Fruit fly (Drosophila melanogaster) whole organism, embryonic: ENCODE results near the gene Cipc.

ENCODE experiments used
- Abd-B ChIP-seq: fragments of 200-800 bp; sonication (Bioruptor generic); optimal IDR thresholded peaks from 2 replicates; lab custom pipeline; 2018; ENCODE audit warnings: missing biosample characterization, mild to moderate bottlenecking, missing genetic modification characterization, moderate library complexity
- Ada2b ChIP-seq: fragments of 200-800 bp; sonication (Bioruptor generic); IDR thresholded peaks from 2 replicates; pipeline ENCODE4 v1.3.6; 2022; ENCODE audit warnings: missing biosample characterization, missing genetic modification characterization
- Awh ChIP-seq: fragments of 200-800 bp; sonication (Bioruptor generic); IDR thresholded peaks from 2 replicates; pipeline ENCODE4, ENCODE4 v1.3.6; 2022; ENCODE audit warnings: missing biosample characterization, missing genetic modification characterization
- B-H1 ChIP-seq: fragments of 200-800 bp; sonication (Bioruptor generic); IDR thresholded peaks from 3 replicates; pipeline ENCODE4 v1.3.6; 2022; ENCODE audit warnings: missing biosample characterization, missing genetic modification characterization
- BtbVII ChIP-seq: fragments of 200-800 bp; sonication (Bioruptor generic); optimal IDR thresholded peaks from 3 replicates; lab custom pipeline; 2017; ENCODE audit warnings: missing biosample characterization, mild to moderate bottlenecking, missing genetic modification characterization
- CG1024 ChIP-seq: fragments of 200-800 bp; sonication (Bioruptor generic); IDR thresholded peaks from 2 replicates; pipeline ENCODE4 v1.3.6; 2022; ENCODE audit warnings: missing biosample characterization, missing genetic modification characterization
- CG10366 ChIP-seq: fragments of 200-800 bp; sonication (Bioruptor generic); IDR thresholded peaks from 2 replicates; pipeline ENCODE4 v1.3.6; 2022; ENCODE audit warnings: missing biosample characterization, missing genetic modification characterization
- CG10959 ChIP-seq: fragments of 200-800 bp; sonication (Bioruptor generic); IDR thresholded peaks from 2 replicates; pipeline ENCODE4 v1.3.6; 2022; ENCODE audit warnings: missing biosample characterization, missing genetic modification characterization
- CG13424 ChIP-seq: fragments of 200-800 bp; sonication (Bioruptor generic); optimal IDR thresholded peaks from 2 replicates; lab custom pipeline; 2019; ENCODE audit warnings: missing biosample characterization, mild to moderate bottlenecking, missing genetic modification characterization, moderate library complexity
- CG14441 ChIP-seq: fragments of 200-800 bp; sonication (Bioruptor generic); IDR thresholded peaks from 2 replicates; pipeline ENCODE4 v1.3.6; 2022; ENCODE audit warnings: missing biosample characterization, missing genetic modification characterization
- CG15269 ChIP-seq: fragments of 200-800 bp; sonication (Bioruptor generic); optimal IDR thresholded peaks from 2 replicates; lab custom pipeline; 2018; ENCODE audit warnings: missing biosample characterization, mild to moderate bottlenecking, missing genetic modification characterization, moderate library complexity
- CG1603 ChIP-seq: fragments of 200-800 bp; sonication (Bioruptor generic); optimal IDR thresholded peaks from 2 replicates; lab custom pipeline; 2019; ENCODE audit warnings: missing biosample characterization, mild to moderate bottlenecking, missing genetic modification characterization, moderate library complexity
- CG16815 ChIP-seq: fragments of 200-800 bp; sonication (Bioruptor generic); optimal IDR thresholded peaks from 3 replicates; lab custom pipeline; 2017; ENCODE audit warnings: missing biosample characterization, mild to moderate bottlenecking, missing genetic modification characterization
- CG17328 ChIP-seq: fragments of 200-800 bp; sonication (Bioruptor generic); IDR thresholded peaks from 2 replicates; pipeline ENCODE4 v1.3.6; 2022; ENCODE audit warnings: missing biosample characterization, missing genetic modification characterization
- CG17361 ChIP-seq: fragments of 200-800 bp; sonication (Bioruptor generic); IDR thresholded peaks from 3 replicates; pipeline ENCODE4 v1.3.6; 2022; ENCODE audit warnings: missing biosample characterization, missing genetic modification characterization
- CG17385 ChIP-seq: fragments of 200-800 bp; sonication (Bioruptor generic); optimal IDR thresholded peaks from 3 replicates; lab custom pipeline; 2018; ENCODE audit warnings: missing biosample characterization, mild to moderate bottlenecking, missing genetic modification characterization
- CG17802 ChIP-seq: fragments of 200-800 bp; sonication (Bioruptor generic); optimal IDR thresholded peaks from 2 replicates; lab custom pipeline; 2018; ENCODE audit warnings: missing biosample characterization, mild to moderate bottlenecking, missing genetic modification characterization, moderate library complexity
- CG17829 ChIP-seq: fragments of 200-800 bp; optimal IDR thresholded peaks from 2 replicates; lab custom pipeline; 2019; ENCODE audit warnings: missing biosample characterization, mild to moderate bottlenecking, missing genetic modification characterization, moderate library complexity
- CG30403 ChIP-seq: fragments of 200-800 bp; sonication (Bioruptor generic); optimal IDR thresholded peaks from 3 replicates; lab custom pipeline; 2016; ENCODE audit warnings: missing biosample characterization, missing genetic modification characterization
- CG3065 ChIP-seq: fragments of 200-800 bp; sonication (Bioruptor generic); optimal IDR thresholded peaks from 2 replicates; lab custom pipeline; 2016; ENCODE audit warnings: missing biosample characterization, missing genetic modification characterization
- CG3847 ChIP-seq: fragments of 200-800 bp; sonication (Bioruptor generic); IDR thresholded peaks from 2 replicates; pipeline ENCODE4 v1.3.6; 2022; ENCODE audit warnings: missing biosample characterization, missing genetic modification characterization
- CG4424 ChIP-seq: fragments of 200-800 bp; sonication (Bioruptor generic); optimal IDR thresholded peaks from 3 replicates; lab custom pipeline; 2016; ENCODE audit warnings: missing biosample characterization, missing genetic modification characterization
- CG5180 ChIP-seq: fragments of 200-800 bp; sonication (Bioruptor generic); optimal IDR thresholded peaks from 3 replicates; lab custom pipeline; 2017; ENCODE audit warnings: missing biosample characterization, missing genetic modification characterization, mild to moderate bottlenecking, moderate library complexity, missing genetic modification reagents
- CG6254 ChIP-seq: fragments of 200-800 bp; sonication (Bioruptor generic); optimal IDR thresholded peaks from 3 replicates; lab custom pipeline; 2017; ENCODE audit warnings: mild to moderate bottlenecking, missing biosample characterization, missing genetic modification reagents, missing genetic modification characterization
- CG6813 ChIP-seq: fragments of 200-800 bp; sonication (Bioruptor generic); optimal IDR thresholded peaks from 2 replicates; lab custom pipeline; 2017; ENCODE audit warnings: missing biosample characterization, missing genetic modification characterization, mild to moderate bottlenecking, moderate library complexity, missing genetic modification reagents
- CG8089 ChIP-seq: fragments of 200-800 bp; sonication (Bioruptor generic); optimal IDR thresholded peaks from 3 replicates; lab custom pipeline; 2016; ENCODE audit warnings: missing biosample characterization, missing genetic modification characterization
- CHES-1-like ChIP-seq: fragments of 200-800 bp; sonication (Bioruptor generic); optimal IDR thresholded peaks from 2 replicates; lab custom pipeline; 2016; ENCODE audit warnings: missing biosample characterization, missing genetic modification characterization
- Dref ChIP-seq: fragments of 200-800 bp; sonication (Bioruptor generic); IDR thresholded peaks from 2 replicates; pipeline ENCODE4 v1.3.6; 2022; ENCODE audit warnings: missing biosample characterization, missing genetic modification characterization
- Fer3 ChIP-seq: fragments of 200-800 bp; sonication (Bioruptor generic); optimal IDR thresholded peaks from 2 replicates; lab custom pipeline; 2018; ENCODE audit warnings: missing biosample characterization, mild to moderate bottlenecking, missing genetic modification characterization, moderate library complexity
- Hr78 ChIP-seq, 2 experiments: fragments of 200-800 bp in 1 of 2; fragments of >200 bp in 1 of 2; sonication (Bioruptor generic) in 1 of 2; optimal IDR thresholded peaks; 2 replicates each; lab custom pipeline; 2017 to 2019; ENCODE audit warnings: missing biosample characterization in 2 of 2, missing genetic modification characterization in 2 of 2, mild to moderate bottlenecking in 1 of 2, moderate library complexity in 1 of 2
- Lpt ChIP-seq: fragments of >200 bp; optimal IDR thresholded peaks from 2 replicates; lab custom pipeline; 2018; ENCODE audit warnings: missing biosample characterization, missing genetic modification characterization
- NfI ChIP-seq: fragments of 200-800 bp; sonication (Bioruptor generic); optimal IDR thresholded peaks from 3 replicates; lab custom pipeline; 2018; ENCODE audit warnings: missing biosample characterization, mild to moderate bottlenecking, missing genetic modification characterization, moderate library complexity
- Xrp1 ChIP-seq: fragments of 200-800 bp; sonication (Bioruptor generic); IDR thresholded peaks from 2 replicates; pipeline ENCODE4 v1.3.6; 2022; ENCODE audit warnings: missing biosample characterization, missing genetic modification characterization
- aop ChIP-seq: fragments of 200-800 bp; sonication (Bioruptor generic); IDR thresholded peaks from 2 replicates; pipeline ENCODE4 v1.3.6; 2022; ENCODE audit warnings: missing biosample characterization, missing genetic modification characterization
- chm ChIP-seq: fragments of 200-800 bp; sonication (Bioruptor generic); IDR thresholded peaks from 2 replicates; pipeline ENCODE4 v1.3.6; 2022; ENCODE audit warnings: missing biosample characterization, missing genetic modification characterization
- dysf ChIP-seq: fragments of 200-800 bp; sonication (Bioruptor generic); IDR thresholded peaks from 3 replicates; pipeline ENCODE4 v1.3.6; 2022; ENCODE audit warnings: missing biosample characterization, missing genetic modification characterization
- fd96Cb ChIP-seq: fragments of 200-800 bp; sonication (Bioruptor generic); optimal IDR thresholded peaks from 2 replicates; lab custom pipeline; 2018; ENCODE audit warnings: missing biosample characterization, mild to moderate bottlenecking, missing genetic modification characterization, moderate library complexity
- gcm ChIP-seq: fragments of 200-800 bp; sonication (Bioruptor generic); optimal IDR thresholded peaks from 2 replicates; lab custom pipeline; 2019; ENCODE audit warnings: missing biosample characterization, mild to moderate bottlenecking, missing genetic modification characterization, moderate library complexity
- gsb-n ChIP-seq: fragments of 200-800 bp; sonication (Bioruptor generic); optimal IDR thresholded peaks from 3 replicates; lab custom pipeline; 2018; ENCODE audit warnings: missing biosample characterization, mild to moderate bottlenecking, missing genetic modification characterization
- her ChIP-seq: fragments of 200-800 bp; sonication (Bioruptor generic); optimal IDR thresholded peaks from 2 replicates; lab custom pipeline; 2016; ENCODE audit warnings: missing biosample characterization, missing genetic modification characterization
- mld ChIP-seq: fragments of 200-800 bp; sonication (Bioruptor generic); IDR thresholded peaks from 3 replicates; pipeline ENCODE4 v1.3.6; 2022; ENCODE audit warnings: missing biosample characterization, missing genetic modification characterization; ENCODE audit not compliant: partially characterized antibody
- oc ChIP-seq: fragments of 200-800 bp; sonication (Bioruptor generic); optimal IDR thresholded peaks from 2 replicates; lab custom pipeline; 2018; ENCODE audit warnings: missing biosample characterization, mild to moderate bottlenecking, missing genetic modification characterization, moderate library complexity
- ranshi ChIP-seq: fragments of 200-800 bp; sonication (Bioruptor generic); IDR thresholded peaks from 2 replicates; pipeline ENCODE4 v1.3.6; 2022; ENCODE audit warnings: missing biosample characterization, missing genetic modification characterization
- repo ChIP-seq: fragments of 200-800 bp; sonication (Bioruptor generic); optimal IDR thresholded peaks from 2 replicates; lab custom pipeline; 2016; ENCODE audit warnings: missing biosample characterization, missing genetic modification characterization
- row ChIP-seq: fragments of 200-800 bp; sonication (Bioruptor generic); IDR thresholded peaks from 3 replicates; pipeline ENCODE4 v1.3.6; 2022; ENCODE audit warnings: missing biosample characterization, missing genetic modification characterization
- shn ChIP-seq: fragments of 200-800 bp; sonication (Bioruptor generic); optimal IDR thresholded peaks from 3 replicates; lab custom pipeline; 2016; ENCODE audit warnings: missing biosample characterization, missing genetic modification characterization
- sima ChIP-seq: fragments of 200-800 bp; sonication (Bioruptor generic); optimal IDR thresholded peaks from 2 replicates; lab custom pipeline; 2016; ENCODE audit warnings: missing biosample characterization, missing genetic modification characterization
- so ChIP-seq: fragments of 200-800 bp; sonication (Bioruptor generic); IDR thresholded peaks from 3 replicates; pipeline ENCODE4 v1.3.6; 2022; ENCODE audit warnings: missing biosample characterization, missing genetic modification characterization
- stc ChIP-seq: fragments of 200-800 bp; sonication (Bioruptor generic); IDR thresholded peaks from 2 replicates; pipeline ENCODE4 v1.3.6; 2022; ENCODE audit warnings: missing biosample characterization, missing genetic modification characterization
- vvl ChIP-seq: fragments of 200-800 bp; sonication (Bioruptor generic); IDR thresholded peaks from 2 replicates; pipeline ENCODE4 v1.3.6; 2022; ENCODE audit warnings: missing biosample characterization, missing genetic modification characterization

The Cipc gene

DNA sequence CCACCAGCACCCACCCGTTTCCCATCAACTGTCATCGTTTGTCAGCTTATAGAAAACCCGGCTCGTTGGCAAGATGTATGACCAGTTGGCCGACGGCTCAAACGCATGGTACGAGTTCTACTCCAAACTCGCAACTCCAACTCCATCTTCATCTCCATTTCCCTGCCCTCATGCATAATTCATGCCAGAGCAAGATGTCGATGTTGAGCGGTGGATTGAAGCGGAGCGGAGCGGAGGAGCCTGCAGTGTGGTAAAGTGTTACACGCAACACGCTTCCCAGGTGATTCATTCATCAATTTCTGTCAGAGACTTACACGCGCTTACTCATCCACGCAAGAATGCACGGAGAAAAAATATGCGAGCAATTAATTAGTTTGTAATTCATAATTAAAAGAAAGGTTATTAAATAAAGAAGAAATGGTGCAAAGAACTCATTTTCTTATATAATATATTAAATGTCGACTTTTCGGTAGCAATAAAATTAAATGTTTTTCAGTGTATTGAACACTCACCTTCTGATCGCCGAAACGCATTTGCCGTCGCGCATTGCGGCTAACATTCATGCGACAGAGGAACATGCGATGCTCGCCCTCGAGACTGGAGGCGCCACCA lies 25.2 kb upstream of the Cipc start (continued):
- peak; percentile 54 for TF ChIP-seq CG10366
- peak; percentile 58 for TF ChIP-seq oc (tag; lab: Kevin White, UChicago)
- no peak for TF ChIP-seq gcm (GFP tag; lab: Kevin White, UChicago)
- TF ChIP-seq CG4424 (GFP tag; lab: Kevin White, UChicago), result peak; percentile 58
- TF ChIP-seq Fer3 (tag; lab: Kevin White, UChicago), result peak; percentile 35
- TF ChIP-seq CG17802 (tag; lab: Kevin White, UChicago), result peak; percentile 8
- TF ChIP-seq CG13424, result peak; percentile 60
- no peak for TF ChIP-seq CG8089 (GFP tag; lab: Kevin White, UChicago)
- TF ChIP-seq CG17328 (GFP tag; lab: Robert Waterston, UW), result peak; percentile 60; the same call in 1 of the 2 replicates
- TF ChIP-seq CG14441 (GFP tag; lab: Robert Waterston, UW), result peak; percentile 55
- no peak for TF ChIP-seq BtbVII (GFP tag; lab: Kevin White, UChicago)
- TF ChIP-seq vvl (GFP tag; lab: Robert Waterston, UW), result peak; percentile 95
- TF ChIP-seq Awh (GFP tag; lab: Robert Waterston, UW), result peak; percentile 71; the same call in 1 of the 2 replicates
- peak; percentile 47; the same call in 1 of the 3 replicates for TF ChIP-seq B-H1 (GFP tag; lab: Robert Waterston, UW)
- TF ChIP-seq Ada2b, result peak; percentile 39; the same call in 1 of the 2 replicates
- TF ChIP-seq CG3847 (GFP tag; lab: Robert Waterston, UW), result peak; percentile 22; the same call in 1 of the 2 replicates
- TF ChIP-seq CHES-1-like (GFP tag; lab: Kevin White, UChicago), result no peak
- TF ChIP-seq her (GFP tag; lab: Kevin White, UChicago), result no peak
- TF ChIP-seq CG6254 (GFP tag; lab: Kevin White, UChicago), result peak; percentile 73
- TF ChIP-seq sima (GFP tag; lab: Kevin White, UChicago), result no peak
- TF ChIP-seq Dref (GFP tag; lab: Robert Waterston, UW), result no peak
- TF ChIP-seq mld (GFP tag; lab: Robert Waterston, UW), result no peak
- peak; percentile 54; the same call in 1 of the 2 replicates for TF ChIP-seq CG1024 (GFP tag; lab: Robert Waterston, UW)
- peak; percentile 82 for TF ChIP-seq Xrp1
- no peak for TF ChIP-seq shn
- no peak for TF ChIP-seq chm (GFP tag; lab: Robert Waterston, UW)
- TF ChIP-seq CG5180, result peak; percentile 26
- no peak for TF ChIP-seq Lpt
- peak; percentile 78 for TF ChIP-seq dysf (GFP tag; lab: Robert Waterston, UW)
- peak; percentile 48 for TF ChIP-seq CG15269 (tag; lab: Kevin White, UChicago)
- TF ChIP-seq CG10959, result peak; percentile 35; the same call in 1 of the 2 replicates
- no peak for TF ChIP-seq aop (GFP tag; lab: Robert Waterston, UW)
- TF ChIP-seq CG30403 (GFP tag; lab: Kevin White, UChicago), result peak; percentile 50
- TF ChIP-seq CG17361 (GFP tag; lab: Robert Waterston, UW), result peak; percentile 60; the same call in 2 of the 3 replicates
- peak; percentile 58; the same call in 1 of the 2 replicates for TF ChIP-seq ranshi
- no peak for TF ChIP-seq CG3065 (GFP tag; lab: Kevin White, UChicago)
- peak; percentile 24 for TF ChIP-seq Abd-B
- peak; percentile 57 for TF ChIP-seq row (GFP tag; lab: Robert Waterston, UW)
- TF ChIP-seq fd96Cb (tag; lab: Kevin White, UChicago), result peak; percentile 65
- no peak for TF ChIP-seq repo (GFP tag; lab: Kevin White, UChicago)
- TF ChIP-seq NfI (GFP tag; lab: Kevin White, UChicago), result peak; percentile 28
- TF ChIP-seq Hr78 (GFP tag; optimal IDR thresholded peaks at IDR 0.05; lab: Kevin White, UChicago), result peak in 1 of 2 experiments; percentile 16
- TF ChIP-seq stc, result 0 out of 2 replicates have a peak, but pooled peaks have one; percentile 29
- TF ChIP-seq gsb-n (tag; lab: Kevin White, UChicago), result peak; percentile 66
- peak; percentile 47 for TF ChIP-seq CG17385
- peak; percentile 45 for TF ChIP-seq CG16815 (GFP tag; lab: Kevin White, UChicago)
- TF ChIP-seq CG6813 (GFP tag; lab: Kevin White, UChicago), result peak; percentile 12
- peak; percentile 51 for TF ChIP-seq CG1603 (tag; lab: Kevin White, UChicago)
- 0 out of 3 replicates have a peak, but pooled peaks have one; percentile 54 for TF ChIP-seq so
- TF ChIP-seq CG17829 (tag; lab: Kevin White, UChicago), result peak; percentile 74
